Worm (Caenorhabditis elegans): ENCODE measurements around the gene F40B5.2.

Gene F40B5.2

ce11 chrX:8404308-8405085 is 36.8 kb downstream of the F40B5.2 start (continued):
- TF ChIP-seq rpc-1 (optimal IDR thresholded peaks at IDR 0.05): peak; percentile 98
- peak; percentile 94 for TF ChIP-seq rpc-1 (tag; optimal IDR thresholded peaks at IDR 0.05)
- peak; percentile 84 for TF ChIP-seq gei-17 (GFP tag; optimal IDR thresholded peaks at IDR 0.05)
- 0 out of 2 replicates have a peak, but pooled peaks have one; percentile 17 for TF ChIP-seq Y79H2A.3 (GFP tag; conservative IDR thresholded peaks at IDR 0.05)
- no peak for TF ChIP-seq F39B2.1 (GFP tag; IDR thresholded peaks at IDR 0.05)
- TF ChIP-seq sptf-2 (GFP tag; optimal IDR thresholded peaks at IDR 0.05): peak; percentile 57
- peak; percentile 84 for TF ChIP-seq bed-2 (GFP tag; IDR thresholded peaks at IDR 0.05)
- peak; percentile 91 for TF ChIP-seq dpff-1 (tag; optimal IDR thresholded peaks at IDR 0.05)
- TF ChIP-seq lin-35 (GFP tag; optimal IDR thresholded peaks at IDR 0.05): peak in 1 of 3 experiments; percentile 35
- TF ChIP-seq madf-3 (GFP tag; IDR thresholded peaks at IDR 0.05): peak; percentile 82
- 0 out of 2 replicates have a peak, but pooled peaks have one; percentile 71 for TF ChIP-seq cebp-2 (GFP tag; IDR thresholded peaks at IDR 0.05)
- no peak for TF ChIP-seq hlh-26 (GFP tag; conservative IDR thresholded peaks at IDR 0.05)
- TF ChIP-seq lin-54 (GFP tag; optimal IDR thresholded peaks at IDR 0.05): no peak
- TF ChIP-seq F57A8.1 (GFP tag; optimal IDR thresholded peaks at IDR 0.05): peak; percentile 70
- peak; percentile 33 for TF ChIP-seq akir-1 (GFP tag; optimal IDR thresholded peaks at IDR 0.05)
- TF ChIP-seq repo-1 (tag; optimal IDR thresholded peaks at IDR 0.05): peak; percentile 94
- peak; percentile 54 for TF ChIP-seq ceh-91 (GFP tag; IDR thresholded peaks at IDR 0.05)
- TF ChIP-seq F37B4.10 (GFP tag; IDR thresholded peaks at IDR 0.05): 0 out of 2 replicates have a peak, but pooled peaks have one; percentile 88
- TF ChIP-seq efl-1 (GFP tag; optimal IDR thresholded peaks at IDR 0.05): no peak
- TF ChIP-seq him-1 (tag; optimal IDR thresholded peaks at IDR 0.05): peak; percentile 97
- TF ChIP-seq ceh-79 (tag; optimal IDR thresholded peaks at IDR 0.05): peak; percentile 98
- peak; percentile 82 for TF ChIP-seq lir-1 (GFP tag; conservative IDR thresholded peaks at IDR 0.05)
- peak; percentile 79 for TF ChIP-seq ztf-18 (tag; optimal IDR thresholded peaks at IDR 0.05)
- TF ChIP-seq F55B11.4 (tag; optimal IDR thresholded peaks at IDR 0.05; ENCODE audit: borderline replicate concordance, insufficient read depth): no peak
- TF ChIP-seq ZK185.1 (tag; optimal IDR thresholded peaks at IDR 0.05; ENCODE audit: poor library complexity, severe bottlenecking): peak; percentile 90
- TF ChIP-seq lag-1 (GFP tag; IDR thresholded peaks at IDR 0.05): no peak
- peak; percentile 76 for TF ChIP-seq snpc-3.4 (tag; optimal IDR thresholded peaks at IDR 0.05)
- peak; percentile 74 for TF ChIP-seq F10E7.11 (tag; optimal IDR thresholded peaks at IDR 0.05)
- TF ChIP-seq tlf-1 (GFP tag; optimal IDR thresholded peaks at IDR 0.05): peak; percentile 72
- peak; percentile 66 for TF ChIP-seq mes-4 (tag; optimal IDR thresholded peaks at IDR 0.05)
- TF ChIP-seq cebp-1 (GFP tag; IDR thresholded peaks at IDR 0.05): peak; percentile 86
- TF ChIP-seq cebp-1 (tag; optimal IDR thresholded peaks at IDR 0.05): peak; percentile 95
- TF ChIP-seq bed-1 (GFP tag; IDR thresholded peaks at IDR 0.05): no peak
- TF ChIP-seq F33H1.4 (GFP tag; IDR thresholded peaks at IDR 0.05): peak; percentile 34; the same call in 1 of the 2 replicates
- TF ChIP-seq mel-28 (tag; optimal IDR thresholded peaks at IDR 0.05; ENCODE audit: borderline replicate concordance): peak; percentile 74
- TF ChIP-seq ztf-28 (GFP tag; IDR thresholded peaks at IDR 0.05): peak; percentile 87; the same call in 1 of the 2 replicates
- TF ChIP-seq snpc-1.3 (tag; optimal IDR thresholded peaks at IDR 0.05; ENCODE audit: insufficient read depth): peak; percentile 83
- TF ChIP-seq nhr-80 (tag; optimal IDR thresholded peaks at IDR 0.05): peak; percentile 77

ce11 chrX:8406815-8407214 is 39.2 kb downstream of the F40B5.2 start:
- TF ChIP-seq snpc-3.4 (tag; optimal IDR thresholded peaks at IDR 0.05): no peak
- no peak for TF ChIP-seq Y56A3A.18 (GFP tag; IDR thresholded peaks at IDR 0.05)
- TF ChIP-seq him-1 (tag; optimal IDR thresholded peaks at IDR 0.05): no peak
- no peak for TF ChIP-seq egl-44 (GFP tag; IDR thresholded peaks at IDR 0.05)
- TF ChIP-seq ztf-26 (tag; optimal IDR thresholded peaks at IDR 0.05): no peak
- TF ChIP-seq lsy-27 (tag; optimal IDR thresholded peaks at IDR 0.05; ENCODE audit: borderline replicate concordance, insufficient read depth): no peak
- no peak for TF ChIP-seq dpff-1 (tag; optimal IDR thresholded peaks at IDR 0.05)
- no peak for TF ChIP-seq athp-1 (tag; optimal IDR thresholded peaks at IDR 0.05)
- TF ChIP-seq ztf-6 (GFP tag; IDR thresholded peaks at IDR 0.05): no peak
- no peak for TF ChIP-seq dpl-1 (GFP tag; optimal IDR thresholded peaks at IDR 0.05)
- TF ChIP-seq ZK185.1 (tag; optimal IDR thresholded peaks at IDR 0.05; ENCODE audit: poor library complexity, severe bottlenecking): no peak
- no peak for TF ChIP-seq F49E8.2 (tag; optimal IDR thresholded peaks at IDR 0.05; ENCODE audit: insufficient read depth)
- TF ChIP-seq chd-7 (tag; optimal IDR thresholded peaks at IDR 0.05): no peak
- no peak for TF ChIP-seq nfya-2 (GFP tag; IDR thresholded peaks at IDR 0.05)
- TF ChIP-seq madf-3 (GFP tag; IDR thresholded peaks at IDR 0.05): no peak
